Fruit fly (Drosophila melanogaster) whole organism, wandering third instar larva: ENCODE data around the gene CSN3.

Experiments
- Abd-B ChIP-seq: fragments of >200 bp; optimal IDR thresholded peaks from 2 replicates; lab custom pipeline; 2017; ENCODE audit warnings: missing biosample characterization, missing genetic modification characterization
- CG32264 ChIP-seq: fragments of 200-800 bp; sonication (Bioruptor generic); optimal IDR thresholded peaks from 2 replicates; lab custom pipeline; 2016; ENCODE audit warnings: missing biosample characterization, missing genetic modification characterization
- CG9705 ChIP-seq: fragments of 200-800 bp; sonication (Bioruptor generic); optimal IDR thresholded peaks from 2 replicates; lab custom pipeline; 2018; ENCODE audit warnings: missing biosample characterization, mild to moderate bottlenecking, missing genetic modification characterization
- CrebA ChIP-seq: fragments of 200-800 bp; sonication (Bioruptor generic); optimal IDR thresholded peaks from 2 replicates; lab custom pipeline; 2016; ENCODE audit warnings: missing biosample characterization, mild to moderate bottlenecking, missing genetic modification characterization, borderline replicate concordance
- Dfd ChIP-seq: fragments of >200 bp; optimal IDR thresholded peaks from 2 replicates; lab custom pipeline; 2017; ENCODE audit warnings: missing biosample characterization, missing genetic modification characterization
- Dif ChIP-seq: fragments of 200-275, 200-300 bp; sonication (Bioruptor generic); optimal IDR thresholded peaks from 2 replicates; lab custom pipeline; 2018; ENCODE audit warnings: missing biosample characterization, missing genetic modification characterization; ENCODE audit not compliant: partially characterized antibody
- GATAd ChIP-seq: sonication (Bioruptor generic); optimal IDR thresholded peaks from 2 replicates; lab custom pipeline; 2016; ENCODE audit warnings: missing biosample characterization, missing genetic modification characterization
- HLH106 ChIP-seq: fragments of 200-800 bp; optimal IDR thresholded peaks from 3 replicates; lab custom pipeline; 2019; ENCODE audit warnings: missing biosample characterization, mild to moderate bottlenecking, missing genetic modification characterization, moderate library complexity
- Hnf4 ChIP-seq: fragments of 200-800 bp; sonication (Bioruptor generic); optimal IDR thresholded peaks from 2 replicates; lab custom pipeline; 2016; ENCODE audit warnings: missing biosample characterization, mild to moderate bottlenecking, missing genetic modification characterization
- Hr78 ChIP-seq: fragments of >200 bp; optimal IDR thresholded peaks from 2 replicates; lab custom pipeline; 2017; ENCODE audit warnings: missing biosample characterization, missing genetic modification characterization
- Hr83 ChIP-seq: fragments of 200-300 bp; sonication (Bioruptor generic); optimal IDR thresholded peaks from 2 replicates; lab custom pipeline; 2016; ENCODE audit warnings: missing biosample characterization, mild to moderate bottlenecking, missing genetic modification characterization, moderate library complexity; ENCODE audit not compliant: poor library complexity, severe bottlenecking
- Jra ChIP-seq: sonication (Bioruptor generic); optimal IDR thresholded peaks from 2 replicates; lab custom pipeline; 2016; ENCODE audit warnings: missing biosample characterization, missing genetic modification characterization
- Mio ChIP-seq: sonication (Bioruptor generic); optimal IDR thresholded peaks from 2 replicates; lab custom pipeline; 2016; ENCODE audit warnings: missing biosample characterization, missing genetic modification characterization
- Myc ChIP-seq: fragments of >200 bp; optimal IDR thresholded peaks from 2 replicates; lab custom pipeline; 2017
- N ChIP-seq: fragments of >200 bp; optimal IDR thresholded peaks from 2 replicates; lab custom pipeline; 2018; ENCODE audit warnings: missing biosample characterization, missing external identifiers, missing genetic modification characterization
- OdsH ChIP-seq: fragments of 200-800 bp; sonication (Bioruptor generic); optimal IDR thresholded peaks from 2 replicates; lab custom pipeline; 2016; ENCODE audit warnings: missing biosample characterization, mild to moderate bottlenecking, missing genetic modification characterization
- Rel ChIP-seq, 2 experiments: fragments of 200-800 bp; sonication (Bioruptor generic) in 1 of 2; optimal IDR thresholded peaks; 2 replicates in 1 of 2; 3 replicates in 1 of 2; lab custom pipeline; 2016 to 2019; ENCODE audit warnings: mild to moderate bottlenecking in 2 of 2, missing biosample characterization in 2 of 2, missing genetic modification characterization in 2 of 2, moderate library complexity in 1 of 2
- br ChIP-seq: fragments of 200-800 bp; sonication (Bioruptor generic); optimal IDR thresholded peaks from 2 replicates; lab custom pipeline; 2016; ENCODE audit warnings: missing biosample characterization, missing genetic modification characterization
- brk ChIP-seq: fragments of 200-800 bp; sonication (Bioruptor generic); optimal IDR thresholded peaks from 2 replicates; lab custom pipeline; 2016; ENCODE audit warnings: missing biosample characterization, mild to moderate bottlenecking, missing genetic modification characterization
- dl ChIP-seq, 2 experiments: fragments of 175-275, 200-275 bp in 1 of 2; fragments of 200-275 bp in 1 of 2; sonication (Bioruptor generic); optimal IDR thresholded peaks; lab custom pipeline; 2018; ENCODE audit warnings: mild to moderate bottlenecking in 2 of 2, missing biosample characterization in 2 of 2, missing genetic modification characterization in 2 of 2, moderate library complexity in 2 of 2; ENCODE audit not compliant: partially characterized antibody in 2 of 2, insufficient read depth in 1 of 2
- dmrt93B ChIP-seq: fragments of 200-800 bp; sonication (Bioruptor generic); optimal IDR thresholded peaks from 2 replicates; lab custom pipeline; 2018; ENCODE audit warnings: missing biosample characterization, mild to moderate bottlenecking, missing genetic modification characterization
- dsf ChIP-seq: sonication (Bioruptor generic); optimal IDR thresholded peaks from 2 replicates; lab custom pipeline; 2016; ENCODE audit warnings: missing biosample characterization, missing genetic modification characterization, borderline replicate concordance
- ey ChIP-seq: fragments of 200-800 bp; sonication (Bioruptor generic); optimal IDR thresholded peaks from 2 replicates; lab custom pipeline; 2016; ENCODE audit warnings: missing biosample characterization, missing genetic modification characterization
- fru ChIP-seq: fragments of 200-800 bp; sonication (Bioruptor generic); optimal IDR thresholded peaks from 3 replicates; lab custom pipeline; 2016; ENCODE audit warnings: missing biosample characterization, mild to moderate bottlenecking, missing genetic modification characterization
- h ChIP-seq: fragments of 200-800 bp; sonication (Bioruptor generic); optimal IDR thresholded peaks from 3 replicates; lab custom pipeline; 2016; ENCODE audit warnings: missing biosample characterization, mild to moderate bottlenecking, missing genetic modification characterization
- lola ChIP-seq: fragments of >200 bp; optimal IDR thresholded peaks from 2 replicates; lab custom pipeline; 2017; ENCODE audit warnings: missing biosample characterization, missing genetic modification characterization
- psq ChIP-seq: fragments of 200-800 bp; sonication (Bioruptor generic); optimal IDR thresholded peaks from 3 replicates; lab custom pipeline; 2017; ENCODE audit warnings: missing biosample characterization, mild to moderate bottlenecking, missing genetic modification characterization, moderate library complexity
- rgr ChIP-seq: fragments of 200-800 bp; sonication (Bioruptor generic); optimal IDR thresholded peaks from 3 replicates; lab custom pipeline; 2016; ENCODE audit warnings: missing biosample characterization, mild to moderate bottlenecking, missing genetic modification characterization
- sage ChIP-seq: fragments of 200-800 bp; sonication (Bioruptor generic); optimal IDR thresholded peaks from 2 replicates; lab custom pipeline; 2016; ENCODE audit warnings: missing biosample characterization, mild to moderate bottlenecking, missing genetic modification characterization
- sv ChIP-seq: fragments of 200-800 bp; sonication (Bioruptor generic); optimal IDR thresholded peaks from 3 replicates; lab custom pipeline; 2016; ENCODE audit warnings: missing biosample characterization, missing genetic modification characterization
- tai ChIP-seq: sonication (Bioruptor generic); optimal IDR thresholded peaks from 2 replicates; lab custom pipeline; 2016; ENCODE audit warnings: missing biosample characterization, missing genetic modification characterization
- usp ChIP-seq: fragments of >200 bp; optimal IDR thresholded peaks from 2 replicates; lab custom pipeline; 2017; ENCODE audit warnings: missing biosample characterization, missing genetic modification characterization
- woc ChIP-seq: sonication (Bioruptor generic); optimal IDR thresholded peaks from 2 replicates; lab custom pipeline; 2016; ENCODE audit warnings: missing biosample characterization, mild to moderate bottlenecking, missing genetic modification characterization

CSN3 gene

DNA sequence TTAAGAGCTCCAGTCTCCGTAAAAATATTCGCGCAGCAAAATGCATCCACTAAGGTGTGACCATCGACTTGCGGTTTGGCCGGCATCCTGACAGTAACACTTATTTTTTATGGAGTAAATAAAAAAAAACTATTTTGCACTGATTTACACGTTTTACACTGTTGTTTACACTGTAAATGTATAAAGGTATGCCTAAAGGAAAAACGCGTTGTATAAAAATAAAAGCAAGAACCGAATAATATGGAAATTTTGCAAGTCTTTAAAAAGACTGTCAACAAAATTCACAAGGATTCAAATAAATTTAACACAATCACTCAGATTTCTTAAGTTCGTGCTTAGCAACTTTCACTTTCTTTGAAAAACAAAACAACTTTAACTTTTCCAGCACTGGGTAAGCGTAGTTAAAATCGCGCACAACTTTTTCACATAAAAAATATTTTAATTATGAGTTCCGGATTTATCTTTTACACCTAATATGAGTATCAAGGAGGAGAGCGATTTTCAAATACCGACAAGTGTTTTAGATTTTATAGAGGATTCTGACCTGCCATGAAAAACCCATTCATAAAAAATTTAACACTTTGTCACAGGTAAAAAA is 18.1 kb downstream of the CSN3 start:
- TF ChIP-seq lola (GFP tag; lab: Kevin White, UChicago) = peak; percentile 88
- TF ChIP-seq Dfd = peak; percentile 98
- TF ChIP-seq br = no peak
- peak in 1 of 2 experiments; percentile 39 for TF ChIP-seq dl (GFP tag; optimal IDR thresholded peaks at IDR 0.05; lab: Kevin White, UChicago; ENCODE audit: insufficient read depth in 1 of 2, partially characterized antibody in 2 of 2)
- TF ChIP-seq sage = peak; percentile 71
- TF ChIP-seq Hr78 (GFP tag; lab: Kevin White, UChicago) = no peak

DNA sequence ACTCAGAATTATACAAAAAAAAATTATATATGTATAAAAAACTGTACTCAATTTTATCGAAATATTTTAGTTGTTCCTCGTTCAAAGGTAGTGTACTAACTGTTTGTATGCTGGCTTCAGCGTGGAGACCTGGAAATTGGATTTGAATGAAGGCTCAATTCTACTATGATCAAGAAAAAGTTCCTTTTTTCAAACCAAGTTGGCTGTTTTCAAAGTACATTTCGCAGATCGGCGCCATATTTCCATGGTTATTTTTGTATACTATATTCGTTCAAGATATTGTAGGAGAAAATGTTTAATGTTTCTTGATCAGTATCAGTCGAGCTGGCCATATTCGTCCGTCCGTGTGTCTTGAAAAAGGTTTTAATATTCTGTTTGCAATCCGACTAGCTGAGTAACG is 23.4 kb downstream of the CSN3 start, which contains the start of gene Mst77F:
Mst77F (minus strand) TSS at position 101 of the 400 bp plus-strand sequence.
- TF ChIP-seq sv (GFP tag; lab: Kevin White, UChicago) = no peak
- no peak for TF ChIP-seq Jra
- no peak for TF ChIP-seq Myc (lab: Kevin White, UChicago)
- no peak for TF ChIP-seq GATAd (GFP tag; lab: Kevin White, UChicago)
- no peak for TF ChIP-seq tai
- no peak for TF ChIP-seq Hnf4 (GFP tag; lab: Kevin White, UChicago)
- TF ChIP-seq fru (GFP tag; lab: Kevin White, UChicago) = no peak
- no peak for TF ChIP-seq br

DNA sequence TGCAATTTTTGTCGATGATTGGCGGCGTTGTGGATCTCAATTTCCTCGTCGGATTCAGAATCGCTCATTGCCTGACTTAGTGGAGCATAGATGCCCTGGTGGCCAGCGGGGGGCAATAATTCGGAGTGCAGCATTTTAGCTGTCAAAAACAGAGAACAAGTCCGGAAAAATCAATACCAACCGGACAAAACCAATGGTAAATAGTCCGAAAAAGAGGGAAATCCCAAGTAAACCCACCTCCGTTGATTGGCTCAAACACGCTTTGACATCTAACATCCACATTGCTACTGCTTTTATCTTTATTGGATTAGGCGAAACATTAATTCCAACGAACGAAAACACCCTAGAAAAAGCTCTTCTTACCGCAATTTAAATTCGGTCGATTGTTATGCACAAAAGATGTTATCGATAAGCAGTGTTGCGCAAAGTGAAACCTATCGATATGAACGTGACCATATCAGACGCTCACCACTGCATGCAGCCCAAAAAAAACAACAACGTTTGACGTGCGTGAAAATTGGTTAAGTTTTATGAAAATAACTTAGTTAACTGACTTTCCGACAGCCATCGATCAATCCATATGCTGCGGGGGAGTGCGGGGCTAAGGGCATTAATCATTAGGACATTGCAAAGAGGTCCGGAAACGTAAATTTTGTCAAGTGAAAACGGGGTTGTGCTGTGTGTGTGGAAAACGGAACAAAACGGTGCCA is 25.6 kb downstream of the CSN3 start, which contains the start of the genes CG3618 and Pka-R1:
CG3618 (minus strand) TSS at position 410 of the 710 bp plus-strand sequence.
Pka-R1 (plus strand) TSS at position 453 of the 710 bp plus-strand sequence.
- TF ChIP-seq psq (GFP tag; lab: Kevin White, UChicago) = peak; percentile 29
- TF ChIP-seq Myc (lab: Kevin White, UChicago) = no peak
- TF ChIP-seq Hr83 = peak; percentile 14
- TF ChIP-seq rgr (GFP tag; lab: Kevin White, UChicago) = peak; percentile 51
- TF ChIP-seq Dif (GFP tag; lab: Kevin White, UChicago) = no peak
- TF ChIP-seq, all 38 proteins: peak for 3

DNA sequence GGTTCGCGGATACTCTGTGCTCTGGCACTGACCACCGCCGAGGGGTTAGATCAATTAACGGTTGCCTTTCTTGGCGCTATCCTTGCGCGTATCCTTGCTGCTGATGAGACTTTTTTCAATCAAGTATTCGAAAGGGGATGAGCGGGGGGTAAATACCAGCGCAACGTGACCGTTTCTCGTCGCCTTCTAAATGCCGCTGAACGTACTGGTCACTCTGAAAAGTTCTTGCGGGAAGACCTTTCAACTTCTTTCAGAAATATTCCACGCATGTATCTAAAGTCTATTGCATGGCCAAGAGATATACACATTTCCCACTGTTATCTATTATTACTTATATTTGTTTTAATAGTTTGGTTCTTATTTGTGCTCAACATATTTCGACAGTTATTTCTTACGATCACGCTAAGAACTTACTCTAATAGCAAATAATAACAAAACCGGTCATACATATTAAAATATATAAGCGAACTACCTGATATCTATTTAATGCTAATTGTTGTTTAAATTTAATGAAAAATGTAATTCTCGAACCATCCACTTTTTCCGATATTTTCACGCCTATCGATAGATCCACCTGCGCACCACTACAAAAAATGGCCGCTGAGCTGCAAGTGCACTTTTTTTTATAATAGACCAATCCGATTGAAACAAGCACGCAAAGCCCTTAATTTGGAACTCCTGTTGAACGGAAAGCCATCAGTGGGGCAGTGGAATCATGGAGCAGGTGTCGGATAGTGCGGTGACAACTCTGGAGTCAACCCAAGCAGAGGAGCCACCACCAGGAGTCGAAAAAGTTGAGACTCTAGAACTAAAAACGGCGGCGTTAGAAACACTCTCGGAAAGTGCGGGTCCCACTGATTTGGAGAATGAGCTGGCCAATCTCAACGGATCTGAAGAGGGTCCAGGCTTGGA is 32.0 kb downstream of the CSN3 start, which contains the start of the genes CG3634 and HIPP1:
CG3634 (minus strand) TSS at position 185 of the 912 bp plus-strand sequence.
HIPP1 (plus strand) TSS at position 582 of the 912 bp plus-strand sequence.
- TF ChIP-seq OdsH (GFP tag; lab: Kevin White, UChicago) (no peak), Myc (lab: Kevin White, UChicago) (peak; percentile 34)

DNA sequence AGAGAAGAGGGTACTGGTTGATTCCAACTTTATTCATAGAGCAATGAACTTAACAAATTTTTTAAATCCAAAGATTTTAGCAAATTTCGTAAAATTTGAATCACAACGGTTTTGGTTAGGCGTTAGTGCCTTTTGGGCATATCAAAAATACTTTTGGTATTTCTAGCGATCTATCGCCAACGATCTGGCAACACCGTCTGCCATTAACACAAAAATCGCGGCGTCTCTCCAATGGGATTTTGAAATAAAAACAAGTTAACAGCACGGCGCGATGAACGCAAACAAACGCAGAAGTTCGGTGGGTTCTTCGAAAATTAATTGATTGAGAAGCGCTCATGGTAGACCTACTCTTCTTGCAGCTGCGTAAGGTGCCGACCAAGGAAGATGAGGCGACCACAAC is 41.2 kb downstream of the CSN3 start, which contains the start of gene Spc105R:
Spc105R (plus strand) TSS at position 203 of the 400 bp plus-strand sequence.
- TF ChIP-seq CrebA (no peak), dsf (no peak), Mio (GFP tag; lab: Kevin White, UChicago) (no peak)

DNA sequence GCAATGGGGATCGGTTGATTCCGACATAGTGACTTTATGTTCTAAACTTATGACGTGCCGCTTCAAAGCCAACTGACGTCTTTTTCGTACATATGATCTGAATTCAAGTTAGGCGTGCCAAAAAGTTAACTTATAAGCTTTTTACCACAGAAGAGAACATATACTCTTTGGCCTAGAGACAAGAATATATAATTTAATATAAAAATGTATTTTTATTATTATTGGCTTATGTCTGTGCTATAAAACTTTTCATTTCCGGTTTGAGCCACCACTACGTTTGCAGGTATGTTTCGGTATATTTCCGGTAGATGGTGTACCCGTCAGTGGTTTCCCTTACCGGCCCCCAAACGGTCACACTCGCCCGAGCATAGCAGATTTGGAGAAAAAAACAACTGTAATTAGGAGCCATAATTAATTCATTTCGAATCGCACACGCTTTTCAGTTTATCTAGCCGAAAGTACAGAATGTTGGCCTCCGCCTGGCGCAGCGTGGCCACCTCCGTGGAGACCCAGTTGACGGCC is 43.0 kb downstream of the CSN3 start, which contains the start of the genes CG3698 and tzn:
CG3698 (minus strand) TSS at position 51 of the 522 bp plus-strand sequence.
tzn (plus strand) TSS at position 321 of the 522 bp plus-strand sequence.
- TF ChIP-seq lola (GFP tag; lab: Kevin White, UChicago) (no peak), fru (GFP tag; lab: Kevin White, UChicago) (no peak), Abd-B (GFP tag; lab: Kevin White, UChicago) (no peak), Dfd (no peak), usp (no peak), Hr83 (peak; percentile 95), br (no peak), woc (GFP tag; lab: Kevin White, UChicago) (no peak), CG9705 (peak; percentile 95), N (GFP tag; lab: Kevin White, UChicago) (no peak), brk (no peak), h (GFP tag; lab: Kevin White, UChicago) (no peak), sv (GFP tag; lab: Kevin White, UChicago) (peak; percentile 78), psq (GFP tag; lab: Kevin White, UChicago) (peak; percentile 70), Hnf4 (GFP tag; lab: Kevin White, UChicago) (no peak), dmrt93B (GFP tag; lab: Kevin White, UChicago) (peak; percentile 97), Rel (GFP tag; optimal IDR thresholded peaks at IDR 0.05; lab: Kevin White, UChicago) (peak; percentile 17), Rel (tag; optimal IDR thresholded peaks at IDR 0.05; lab: Kevin White, UChicago) (peak; percentile 85), HLH106 (tag; lab: Kevin White, UChicago) (peak; percentile 85), Jra (no peak), Dif (GFP tag; lab: Kevin White, UChicago) (no peak), CrebA (no peak), Myc (lab: Kevin White, UChicago) (peak; percentile 43), CG32264 (GFP tag; lab: Kevin White, UChicago) (no peak), Hr78 (GFP tag; lab: Kevin White, UChicago) (no peak), GATAd (GFP tag; lab: Kevin White, UChicago) (no peak), ey (no peak)
